Fruit fly (Drosophila melanogaster): Measurements from ENCODE around the gene CG17734.
A peak's percentile ranks its signal among the peaks of the same experiment; 100 is the strongest.

The CG17734 gene

DNA sequence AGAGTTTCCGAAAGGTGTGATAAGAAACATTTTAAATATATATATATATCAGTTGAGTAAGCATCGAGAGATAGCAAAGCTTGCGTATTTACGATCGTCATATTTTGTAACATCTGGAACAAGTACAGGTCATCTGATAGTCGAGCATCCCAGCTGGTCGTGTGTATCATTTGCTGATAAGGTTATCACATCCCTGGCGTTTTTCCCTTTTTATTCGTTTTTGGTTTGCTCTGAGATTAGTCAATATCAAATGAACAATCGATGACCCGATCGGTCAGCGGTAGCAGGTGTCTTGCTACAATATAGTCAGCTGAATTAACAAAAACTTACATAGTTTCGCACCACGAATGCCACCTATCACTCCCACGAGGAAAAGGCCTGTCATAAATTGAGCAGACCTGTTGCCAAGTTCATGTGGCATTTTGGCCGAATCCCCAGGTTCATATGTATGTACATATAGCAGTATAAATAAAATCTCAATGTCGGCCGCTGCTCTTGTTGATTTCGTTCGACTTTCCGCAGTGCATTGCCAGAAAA, 42.8 kb downstream of the CG17734 start (continued):
- TF ChIP-seq ERR (GFP tag; optimal IDR thresholded peaks at IDR 0.05): no peak
- TF ChIP-seq CG11247 (GFP tag; IDR thresholded peaks at IDR 0.05): peak; percentile 57
- peak; percentile 53 for TF ChIP-seq phol (tag; optimal IDR thresholded peaks at IDR 0.05)
- TF ChIP-seq crp (GFP tag; optimal IDR thresholded peaks at IDR 0.05): no peak
- TF ChIP-seq Mad (GFP tag; optimal IDR thresholded peaks at IDR 0.05): no peak
- TF ChIP-seq CG12104 (GFP tag; optimal IDR thresholded peaks at IDR 0.05): peak; percentile 51
- no peak for TF ChIP-seq B-H2 (GFP tag; optimal IDR thresholded peaks at IDR 0.05)
- TF ChIP-seq slou (GFP tag; optimal IDR thresholded peaks at IDR 0.05): peak; percentile 5
- no peak for TF ChIP-seq eyg (GFP tag; optimal IDR thresholded peaks at IDR 0.05)
- TF ChIP-seq CG3847 (GFP tag; IDR thresholded peaks at IDR 0.05): peak; percentile 40
- no peak for TF ChIP-seq gro (GFP tag; optimal IDR thresholded peaks at IDR 0.05)
- no peak for TF ChIP-seq CG14710 (tag; optimal IDR thresholded peaks at IDR 0.05)
- peak; percentile 71 for TF ChIP-seq Sox102F (GFP tag; optimal IDR thresholded peaks at IDR 0.05)
- TF ChIP-seq br (optimal IDR thresholded peaks at IDR 0.05): no peak
- no peak for TF ChIP-seq pb (GFP tag; optimal IDR thresholded peaks at IDR 0.05)
- TF ChIP-seq Lpt (GFP tag; optimal IDR thresholded peaks at IDR 0.05): no peak
- peak; percentile 63 for TF ChIP-seq CG3281 (GFP tag; optimal IDR thresholded peaks at IDR 0.05)
- peak; percentile 48; the same call in 1 of the 2 replicates for TF ChIP-seq seq (GFP tag; IDR thresholded peaks at IDR 0.05)
- TF ChIP-seq CG7372 (GFP tag; IDR thresholded peaks at IDR 0.05): no peak
- no peak for TF ChIP-seq Tbp (GFP tag; optimal IDR thresholded peaks at IDR 0.05)
- no peak for TF ChIP-seq CG17802 (tag; optimal IDR thresholded peaks at IDR 0.05)
- TF ChIP-seq knrl (GFP tag; IDR thresholded peaks at IDR 0.05; ENCODE audit: partially characterized antibody): no peak
- TF ChIP-seq sim (GFP tag; IDR thresholded peaks at IDR 0.05): no peak
- peak; percentile 73; the same call in 1 of the 2 replicates for TF ChIP-seq sob (GFP tag; IDR thresholded peaks at IDR 0.05)
- TF ChIP-seq Hand (GFP tag; optimal IDR thresholded peaks at IDR 0.05): peak; percentile 60
- TF ChIP-seq D19B (GFP tag; optimal IDR thresholded peaks at IDR 0.05): peak; percentile 100
- no peak for TF ChIP-seq CG12744 (GFP tag; optimal IDR thresholded peaks at IDR 0.05)
- peak; percentile 52 for TF ChIP-seq Aef1 (GFP tag; IDR thresholded peaks at IDR 0.05)
- peak; percentile 78 for TF ChIP-seq CG2678 (tag; optimal IDR thresholded peaks at IDR 0.05)
- TF ChIP-seq CG6654 (GFP tag; optimal IDR thresholded peaks at IDR 0.05): peak; percentile 7
- no peak for TF ChIP-seq usp (GFP tag; optimal IDR thresholded peaks at IDR 0.05)
- TF ChIP-seq da (GFP tag; optimal IDR thresholded peaks at IDR 0.05): no peak
- peak; percentile 55; the same call in 2 of the 3 replicates for TF ChIP-seq H15 (GFP tag; IDR thresholded peaks at IDR 0.05)
- TF ChIP-seq gt (GFP tag; IDR thresholded peaks at IDR 0.05): no peak
- TF ChIP-seq bab2 (GFP tag; optimal IDR thresholded peaks at IDR 0.05): no peak
- TF ChIP-seq ranshi (GFP tag; IDR thresholded peaks at IDR 0.05): 0 out of 2 replicates have a peak, but pooled peaks have one; percentile 63
- TF ChIP-seq peb (GFP tag; IDR thresholded peaks at IDR 0.05): no peak
- no peak for TF ChIP-seq CG33557 (GFP tag; optimal IDR thresholded peaks at IDR 0.05)
- TF ChIP-seq pnt (GFP tag; optimal IDR thresholded peaks at IDR 0.05): no peak
- no peak for TF ChIP-seq luna (GFP tag; optimal IDR thresholded peaks at IDR 0.05)
- peak; percentile 7 for TF ChIP-seq CG15011 (GFP tag; optimal IDR thresholded peaks at IDR 0.05)
- TF ChIP-seq ase (GFP tag; IDR thresholded peaks at IDR 0.05): no peak
- no peak for TF ChIP-seq prd (optimal IDR thresholded peaks at IDR 0.05)
- TF ChIP-seq prd (GFP tag; IDR thresholded peaks at IDR 0.05): peak; percentile 67
- TF ChIP-seq CG15514 (GFP tag; optimal IDR thresholded peaks at IDR 0.05): peak; percentile 54
- peak; percentile 68 for TF ChIP-seq CG32532 (GFP tag; IDR thresholded peaks at IDR 0.05)
- TF ChIP-seq wdn (GFP tag; IDR thresholded peaks at IDR 0.05): 0 out of 2 replicates have a peak, but pooled peaks have one; percentile 14
- TF ChIP-seq caup (GFP tag; optimal IDR thresholded peaks at IDR 0.05; ENCODE audit: severe bottlenecking): peak; percentile 43
- TF ChIP-seq CG10274 (GFP tag; optimal IDR thresholded peaks at IDR 0.05): peak; percentile 13
